Worm (Caenorhabditis elegans): Measurements from ENCODE around the gene eak-3.

eak-3 gene

DNA sequence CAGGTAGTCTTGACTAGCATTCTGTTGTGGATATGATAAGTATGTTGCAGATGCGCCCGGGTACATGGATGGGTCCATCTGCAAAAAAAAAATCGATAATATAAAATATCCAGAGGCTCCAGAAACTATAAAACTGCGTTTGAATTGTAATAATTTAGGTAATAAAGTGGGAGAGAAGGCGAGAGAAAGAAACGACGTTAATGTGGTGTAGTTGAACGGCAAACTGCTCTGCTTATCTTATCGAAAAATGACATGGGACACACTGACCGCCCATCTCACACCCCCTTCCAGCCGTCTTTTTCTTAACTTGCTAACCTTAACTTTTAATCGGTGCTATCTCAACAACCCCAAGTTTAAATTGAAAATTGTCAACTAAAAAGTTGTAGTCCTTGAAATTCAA is 45.6 kb upstream of the eak-3 start:
- TF ChIP-seq nhr-80 (tag; optimal IDR thresholded peaks at IDR 0.05) (peak; percentile 80), F55B11.4 (tag; optimal IDR thresholded peaks at IDR 0.05; ENCODE audit: borderline replicate concordance, insufficient read depth) (no peak)

DNA sequence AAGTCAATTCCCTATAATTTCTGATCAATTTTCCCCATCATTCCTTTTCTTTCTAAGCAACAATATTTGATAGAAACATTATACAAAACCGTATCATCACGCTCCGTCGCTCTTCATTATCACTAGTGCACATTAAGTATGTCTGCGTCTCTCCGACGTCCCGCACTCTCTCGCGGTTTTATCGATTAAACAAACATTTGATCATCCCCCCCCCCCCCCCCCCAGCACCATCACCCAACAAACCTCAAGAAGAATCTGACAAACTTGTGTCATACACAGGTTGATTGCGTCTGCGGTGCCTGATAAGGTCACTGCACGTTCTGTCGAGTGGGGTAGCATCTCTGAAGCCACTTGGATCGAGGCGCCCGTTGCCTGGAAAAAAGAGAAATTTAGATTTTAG is 43.7 kb upstream of the eak-3 start:
- no peak for TF ChIP-seq egl-18 (GFP tag; IDR thresholded peaks at IDR 0.05)
- no peak for TF ChIP-seq dpff-1 (tag; optimal IDR thresholded peaks at IDR 0.05)
- no peak for TF ChIP-seq chd-7 (tag; optimal IDR thresholded peaks at IDR 0.05)
- no peak for TF ChIP-seq lin-35 (GFP tag; optimal IDR thresholded peaks at IDR 0.05)
- no peak for TF ChIP-seq F10E7.11 (tag; optimal IDR thresholded peaks at IDR 0.05)
- no peak for TF ChIP-seq hrde-1 (tag; optimal IDR thresholded peaks at IDR 0.05; ENCODE audit: borderline replicate concordance)
- no peak for TF ChIP-seq ceh-91 (GFP tag; IDR thresholded peaks at IDR 0.05)
- no peak for TF ChIP-seq mes-4 (tag; optimal IDR thresholded peaks at IDR 0.05)
- TF ChIP-seq nfya-1 (tag; optimal IDR thresholded peaks at IDR 0.05; ENCODE audit: borderline replicate concordance, insufficient read depth): no peak
- peak; percentile 21 for TF ChIP-seq tlf-1 (GFP tag; optimal IDR thresholded peaks at IDR 0.05)
- TF ChIP-seq snpc-3.4 (tag; optimal IDR thresholded peaks at IDR 0.05): no peak
- TF ChIP-seq pbrm-1 (GFP tag; IDR thresholded peaks at IDR 0.05): no peak
- peak; percentile 40; the same call in 1 of the 2 replicates for TF ChIP-seq dox-1 (GFP tag; IDR thresholded peaks at IDR 0.05)
- TF ChIP-seq egrh-3 (GFP tag; IDR thresholded peaks at IDR 0.05): peak; percentile 46; the same call in 1 of the 2 replicates
- TF ChIP-seq cebp-1 (GFP tag; IDR thresholded peaks at IDR 0.05): no peak
- peak; percentile 19 for TF ChIP-seq cebp-1 (tag; optimal IDR thresholded peaks at IDR 0.05)
- TF ChIP-seq Y53F4B.3 (GFP tag; IDR thresholded peaks at IDR 0.05): no peak
- peak; percentile 57 for TF ChIP-seq ets-4 (GFP tag; optimal IDR thresholded peaks at IDR 0.05)
- no peak for TF ChIP-seq F57C9.4 (tag; optimal IDR thresholded peaks at IDR 0.05)
- no peak for TF ChIP-seq ztf-25 (GFP tag; IDR thresholded peaks at IDR 0.05)
- TF ChIP-seq Y53G8AR.9 (GFP tag; conservative IDR thresholded peaks at IDR 0.05): no peak
- no peak for TF ChIP-seq sea-2 (GFP tag; IDR thresholded peaks at IDR 0.05)
- TF ChIP-seq madf-6 (GFP tag; IDR thresholded peaks at IDR 0.05): no peak
- TF ChIP-seq athp-1 (tag; optimal IDR thresholded peaks at IDR 0.05): no peak
- no peak for TF ChIP-seq sdz-38 (tag; optimal IDR thresholded peaks at IDR 0.05)
- TF ChIP-seq nhr-120 (GFP tag; IDR thresholded peaks at IDR 0.05): no peak
- peak; percentile 15 for TF ChIP-seq atf-7 (tag; optimal IDR thresholded peaks at IDR 0.05)
- TF ChIP-seq nhr-80 (tag; optimal IDR thresholded peaks at IDR 0.05): peak; percentile 61
- no peak for TF ChIP-seq nhr-90 (tag; optimal IDR thresholded peaks at IDR 0.05)

DNA sequence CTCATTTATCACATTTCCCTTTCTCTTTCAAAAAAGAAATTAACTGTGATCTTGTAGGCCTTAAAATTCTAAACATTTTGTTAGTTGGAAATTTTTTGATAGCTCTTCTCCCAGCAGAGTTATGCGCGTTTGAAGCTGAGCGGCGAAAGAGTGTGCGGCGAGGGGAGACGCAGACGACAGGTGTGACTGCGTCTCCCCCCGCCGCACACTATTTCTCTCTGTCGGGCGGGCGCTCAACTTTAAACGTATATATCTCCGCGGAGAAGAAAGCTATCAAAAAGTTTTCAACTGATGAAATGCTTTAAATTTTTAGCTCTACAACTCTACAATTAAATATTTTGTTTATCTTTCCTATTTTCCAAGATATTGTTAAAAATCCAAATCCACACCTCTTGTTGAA is 42.6 kb upstream of the eak-3 start:
- peak; percentile 10; the same call in 1 of the 2 replicates for TF ChIP-seq egrh-3 (GFP tag; IDR thresholded peaks at IDR 0.05)
- no peak for TF ChIP-seq lir-1 (GFP tag; conservative IDR thresholded peaks at IDR 0.05)
- peak; percentile 97 for TF ChIP-seq hmg-1.2 (GFP tag; IDR thresholded peaks at IDR 0.05)

DNA sequence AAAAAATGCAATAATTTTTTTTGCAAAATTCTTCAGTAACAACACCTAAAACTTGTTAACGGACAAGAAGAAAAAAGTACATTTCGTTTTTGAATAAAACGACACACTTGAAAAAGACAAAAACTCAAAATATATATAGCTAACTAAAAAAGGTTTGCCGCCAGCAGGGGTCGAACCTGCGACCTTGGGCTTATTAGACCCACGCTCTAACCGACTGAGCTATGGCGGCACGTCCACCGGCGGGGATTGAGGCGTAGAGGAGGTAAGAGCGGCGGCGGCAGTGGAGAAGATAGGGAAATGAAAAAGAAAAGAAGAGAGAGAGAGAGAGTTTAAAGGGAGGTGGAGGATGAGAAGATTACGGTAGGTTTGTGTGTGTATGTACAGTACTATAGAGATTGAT is 41.9 kb upstream of the eak-3 start:
- TF ChIP-seq B0261.1 (tag; optimal IDR thresholded peaks at IDR 0.05): peak; percentile 74
- peak; percentile 36 for TF ChIP-seq F23B12.7 (tag; optimal IDR thresholded peaks at IDR 0.05; ENCODE audit: insufficient read depth)
- TF ChIP-seq rpc-1 (optimal IDR thresholded peaks at IDR 0.05): peak; percentile 59
- peak; percentile 78 for TF ChIP-seq rpc-1 (tag; optimal IDR thresholded peaks at IDR 0.05)
- TF ChIP-seq let-607 (tag; optimal IDR thresholded peaks at IDR 0.05): peak in 1 of 2 experiments; percentile 57
- no peak for TF ChIP-seq T07F8.4 (tag; optimal IDR thresholded peaks at IDR 0.05)
- TF ChIP-seq lsl-1 (GFP tag; optimal IDR thresholded peaks at IDR 0.05): peak; percentile 9
- TF ChIP-seq aptf-3 (GFP tag; IDR thresholded peaks at IDR 0.05): no peak
- no peak for TF ChIP-seq tlf-1 (GFP tag; optimal IDR thresholded peaks at IDR 0.05)
- no peak for TF ChIP-seq attf-6 (GFP tag; IDR thresholded peaks at IDR 0.05)
- TF ChIP-seq ets-4 (GFP tag; optimal IDR thresholded peaks at IDR 0.05): no peak
- TF ChIP-seq hmg-1.2 (GFP tag; IDR thresholded peaks at IDR 0.05): peak; percentile 47
- TF ChIP-seq ztf-26 (tag; optimal IDR thresholded peaks at IDR 0.05): peak; percentile 13
- peak; percentile 36 for TF ChIP-seq nhr-90 (tag; optimal IDR thresholded peaks at IDR 0.05)
- 0 out of 2 replicates have a peak, but pooled peaks have one; percentile 34 for TF ChIP-seq Y56A3A.18 (GFP tag; IDR thresholded peaks at IDR 0.05)
- TF ChIP-seq nfyb-1 (GFP tag; IDR thresholded peaks at IDR 0.05): 0 out of 2 replicates have a peak, but pooled peaks have one; percentile 45
- TF ChIP-seq snpc-1.3 (tag; optimal IDR thresholded peaks at IDR 0.05; ENCODE audit: insufficient read depth): peak; percentile 38
